Fruit fly (Drosophila melanogaster): Measurements from ENCODE around the gene CG4553.

The CG4553 gene

dm6 chr3R:25476744-25477143, at the start of gene CG4553, which contains the start of gene MED28:
TSS of gene CG4553 (minus strand) at chr3R:25476915.
TSS of gene MED28 (plus strand) at chr3R:25477003.
- TF ChIP-seq CG17801 (GFP tag; optimal IDR thresholded peaks at IDR 0.05; ENCODE audit: partially characterized antibody) = peak; percentile 24

- TF ChIP-seq CG17801 (GFP tag; optimal IDR thresholded peaks at IDR 0.05; ENCODE audit: partially characterized antibody) = no peak
Observed at dm6 chr3R:25519465-25520071, 42.9 kb upstream of the CG4553 start.

- TF ChIP-seq CG17801 (GFP tag; optimal IDR thresholded peaks at IDR 0.05; ENCODE audit: partially characterized antibody) = no peak
Observed at dm6 chr3R:25518584-25518983, 41.9 kb upstream of the CG4553 start.

- TF ChIP-seq CG17801 (GFP tag; optimal IDR thresholded peaks at IDR 0.05; ENCODE audit: partially characterized antibody) = peak; percentile 79
Observed at dm6 chr3R:25518099-25518567, 41.4 kb upstream of the CG4553 start.

- TF ChIP-seq CG17801 (GFP tag; optimal IDR thresholded peaks at IDR 0.05; ENCODE audit: partially characterized antibody) = no peak
Observed at dm6 chr3R:25517521-25517920, 40.8 kb upstream of the CG4553 start.

- TF ChIP-seq CG17801 (GFP tag; optimal IDR thresholded peaks at IDR 0.05; ENCODE audit: partially characterized antibody) = peak; percentile 86
Observed at dm6 chr3R:25515450-25516288, 39.0 kb upstream of the CG4553 start, which contains the start of gene msi. TSS of gene msi (plus strand) at chr3R:25516118.

- TF ChIP-seq CG17801 (GFP tag; optimal IDR thresholded peaks at IDR 0.05; ENCODE audit: partially characterized antibody) = no peak
Observed at dm6 chr3R:25512750-25513149, 36.0 kb upstream of the CG4553 start.

dm6 chr3R:25505975-25506374, 29.3 kb upstream of the CG4553 start, which contains the start of gene CG5111:
TSS of gene CG5111 (plus strand) at chr3R:25506275.
- no peak for TF ChIP-seq CG17801 (GFP tag; optimal IDR thresholded peaks at IDR 0.05; ENCODE audit: partially characterized antibody)

- no peak for TF ChIP-seq CG17801 (GFP tag; optimal IDR thresholded peaks at IDR 0.05; ENCODE audit: partially characterized antibody)
Observed at dm6 chr3R:25504891-25505290, 28.2 kb upstream of the CG4553 start, which contains the start of gene CG5107. TSS of gene CG5107 (plus strand) at chr3R:25505191.

dm6 chr3R:25495753-25496152, 19.0 kb upstream of the CG4553 start:
- TF ChIP-seq CG17801 (GFP tag; optimal IDR thresholded peaks at IDR 0.05; ENCODE audit: partially characterized antibody) = no peak

- TF ChIP-seq CG17801 (GFP tag; optimal IDR thresholded peaks at IDR 0.05; ENCODE audit: partially characterized antibody) = no peak
Observed at dm6 chr3R:25495072-25495471, 18.4 kb upstream of the CG4553 start, which contains the start of gene CG33494. TSS of gene CG33494 (minus strand) at chr3R:25495161.

dm6 chr3R:25493294-25494187, 16.8 kb upstream of the CG4553 start:
- TF ChIP-seq CG17801 (GFP tag; optimal IDR thresholded peaks at IDR 0.05; ENCODE audit: partially characterized antibody) = no peak

dm6 chr3R:25490778-25491664, 14.3 kb upstream of the CG4553 start, which contains the start of the genes Gnpat and CG5112:
TSS of gene Gnpat (minus strand) at chr3R:25490936.
TSS of gene CG5112 (plus strand) at chr3R:25491460.
- peak; percentile 54 for TF ChIP-seq CG17801 (GFP tag; optimal IDR thresholded peaks at IDR 0.05; ENCODE audit: partially characterized antibody)

- no peak for TF ChIP-seq CG17801 (GFP tag; optimal IDR thresholded peaks at IDR 0.05; ENCODE audit: partially characterized antibody)
Observed at dm6 chr3R:25490375-25490774, 13.7 kb upstream of the CG4553 start.
